Worm (Caenorhabditis elegans) whole organism, L2 larva: ENCODE data around the gene D1025.10.
A peak's percentile ranks its signal among the peaks of the same experiment; 100 is the strongest.

Experiments
- C34F6.9 ChIP-seq: fragments of 150-350 bp; optimal IDR thresholded peaks from 2 replicates; lab custom pipeline; 2014; ENCODE audit warnings: missing biosample characterization, missing genetic modification characterization
- F13H6.1 ChIP-seq: sonication (generic microtip); optimal IDR thresholded peaks from 2 replicates; lab custom pipeline; 2016; ENCODE audit warnings: missing genetic modification characterization, missing compliant biosample characterization
- R02D3.7 ChIP-seq: fragments of 150-350 bp; optimal IDR thresholded peaks from 2 replicates; lab custom pipeline; 2014; ENCODE audit warnings: missing biosample characterization, missing genetic modification characterization
- Y55F3AM.14 ChIP-seq: fragments of 200-800 bp; sonication (Bioruptor generic); optimal IDR thresholded peaks from 2 replicates; lab custom pipeline; 2018; ENCODE audit warnings: mild to moderate bottlenecking, missing genetic modification characterization, missing compliant biosample characterization
- ZK546.5 ChIP-seq: sonication (generic microtip); optimal IDR thresholded peaks from 2 replicates; lab custom pipeline; 2017; ENCODE audit warnings: missing biosample characterization, missing genetic modification characterization
- alr-1 ChIP-seq: fragments of 150-350 bp; optimal IDR thresholded peaks from 2 replicates; lab custom pipeline; 2014; ENCODE audit warnings: missing biosample characterization, missing genetic modification characterization
- aly-2 ChIP-seq: fragments of 150-350 bp; optimal IDR thresholded peaks from 2 replicates; lab custom pipeline; 2014; ENCODE audit warnings: missing biosample characterization, missing genetic modification characterization
- ama-1 ChIP-seq: fragments of 150-350 bp; optimal IDR thresholded peaks from 2 replicates; lab custom pipeline; 2018; ENCODE audit warnings: inconsistent platforms
- blmp-1 ChIP-seq: sonication (generic microtip); optimal IDR thresholded peaks from 2 replicates; lab custom pipeline; 2017; ENCODE audit warnings: missing genetic modification characterization, mild to moderate bottlenecking, missing compliant biosample characterization, antibody characterized with exemption, moderate library complexity; ENCODE audit not compliant: insufficient read depth
- ceh-16 ChIP-seq: fragments of 150-350 bp; optimal IDR thresholded peaks from 2 replicates; lab custom pipeline; 2014; ENCODE audit warnings: missing biosample characterization, missing genetic modification characterization
- ceh-82 ChIP-seq: fragments of 150-350 bp; optimal IDR thresholded peaks from 2 replicates; lab custom pipeline; 2014; ENCODE audit warnings: missing biosample characterization, missing genetic modification characterization
- crh-2 ChIP-seq: sonication (generic microtip); optimal IDR thresholded peaks from 2 replicates; lab custom pipeline; 2017; ENCODE audit warnings: missing biosample characterization, missing genetic modification characterization
- dmd-4 ChIP-seq: sonication (generic microtip); optimal IDR thresholded peaks from 2 replicates; lab custom pipeline; 2017; ENCODE audit warnings: missing biosample characterization, missing genetic modification characterization
- egl-27 ChIP-seq: sonication (generic microtip); optimal IDR thresholded peaks from 3 replicates; lab custom pipeline; 2017; ENCODE audit warnings: missing biosample characterization, missing genetic modification reagents, missing genetic modification characterization
- elt-1 ChIP-seq: fragments of 150-350 bp; optimal IDR thresholded peaks from 2 replicates; lab custom pipeline; 2014; ENCODE audit warnings: missing biosample characterization, missing genetic modification characterization
- elt-3 ChIP-seq: sonication (generic microtip); optimal IDR thresholded peaks from 2 replicates; lab custom pipeline; 2017; ENCODE audit warnings: missing biosample characterization, missing genetic modification characterization
- fos-1 ChIP-seq: fragments of 150-350 bp; optimal IDR thresholded peaks from 2 replicates; lab custom pipeline; 2014; ENCODE audit warnings: missing biosample characterization, missing genetic modification characterization
- gmeb-1 ChIP-seq: fragments of 150-350 bp; optimal IDR thresholded peaks from 2 replicates; lab custom pipeline; 2014; ENCODE audit warnings: missing biosample characterization, missing genetic modification characterization
- lin-11 ChIP-seq: fragments of 150-350 bp; sonication (generic microtip); optimal IDR thresholded peaks from 2 replicates; lab custom pipeline; 2014; ENCODE audit warnings: missing biosample characterization, missing genetic modification characterization, inconsistent platforms, mixed read lengths
- lin-13 ChIP-seq: fragments of 150-350 bp; optimal IDR thresholded peaks from 2 replicates; lab custom pipeline; 2014; ENCODE audit warnings: missing biosample characterization, missing genetic modification reagents, missing genetic modification characterization
- lin-39 ChIP-seq: fragments of 150-350 bp; optimal IDR thresholded peaks from 2 replicates; lab custom pipeline; 2014; ENCODE audit warnings: missing biosample characterization, missing genetic modification reagents, missing genetic modification characterization
- lsy-2 ChIP-seq, 2 experiments: fragments of 150-350 bp in 1 of 2; sonication (generic microtip) in 1 of 2; optimal IDR thresholded peaks; 2 replicates each; lab custom pipeline; 2014 to 2017; ENCODE audit warnings: missing biosample characterization in 2 of 2, missing genetic modification characterization in 2 of 2
- mab-5 ChIP-seq: fragments of 150-350 bp; optimal IDR thresholded peaks from 2 replicates; lab custom pipeline; 2014; ENCODE audit warnings: missing biosample characterization, missing genetic modification characterization
- mbf-1 ChIP-seq: sonication (generic microtip); optimal IDR thresholded peaks from 2 replicates; lab custom pipeline; 2017; ENCODE audit warnings: missing biosample characterization, missing genetic modification characterization
- mdl-1 ChIP-seq, 2 experiments: fragments of 150-350 bp in 1 of 2; sonication (generic microtip) in 1 of 2; optimal IDR thresholded peaks; 2 replicates each; lab custom pipeline; 2017; ENCODE audit warnings: missing biosample characterization in 2 of 2, missing genetic modification characterization in 2 of 2
- nhr-10 ChIP-seq: sonication (generic microtip); optimal IDR thresholded peaks from 2 replicates; lab custom pipeline; 2017; ENCODE audit warnings: missing biosample characterization, missing genetic modification characterization
- nhr-11 ChIP-seq: fragments of 150-350 bp; optimal IDR thresholded peaks from 2 replicates; lab custom pipeline; 2014; ENCODE audit warnings: missing biosample characterization, missing genetic modification characterization
- nhr-12 ChIP-seq: fragments of 150-350 bp; optimal IDR thresholded peaks from 2 replicates; lab custom pipeline; 2014; ENCODE audit warnings: missing biosample characterization, missing genetic modification characterization
- nhr-129 ChIP-seq: fragments of 150-350 bp; optimal IDR thresholded peaks from 2 replicates; lab custom pipeline; 2014; ENCODE audit warnings: missing biosample characterization, missing genetic modification characterization
- nhr-21 ChIP-seq: fragments of 150-350 bp; optimal IDR thresholded peaks from 2 replicates; lab custom pipeline; 2014; ENCODE audit warnings: missing biosample characterization, missing genetic modification characterization
- nhr-23 ChIP-seq: fragments of 150-350 bp; optimal IDR thresholded peaks from 2 replicates; lab custom pipeline; 2014; ENCODE audit warnings: missing biosample characterization, missing genetic modification reagents, missing genetic modification characterization
- nhr-237 ChIP-seq: fragments of 150-350 bp; optimal IDR thresholded peaks from 2 replicates; lab custom pipeline; 2014; ENCODE audit warnings: missing biosample characterization, missing genetic modification characterization
- nhr-25 ChIP-seq: fragments of 150-350 bp; sonication (generic microtip); optimal IDR thresholded peaks from 3 replicates; lab custom pipeline; 2014; ENCODE audit warnings: missing biosample characterization, missing genetic modification characterization
- nhr-6 ChIP-seq: fragments of 150-350 bp; optimal IDR thresholded peaks from 2 replicates; lab custom pipeline; 2014; ENCODE audit warnings: missing biosample characterization, missing genetic modification characterization
- nhr-77 ChIP-seq: fragments of 150-350 bp; optimal IDR thresholded peaks from 2 replicates; lab custom pipeline; 2014; ENCODE audit warnings: missing biosample characterization, missing genetic modification characterization
- peb-1 ChIP-seq: fragments of 150-350 bp; optimal IDR thresholded peaks from 2 replicates; lab custom pipeline; 2014; ENCODE audit warnings: missing biosample characterization, missing genetic modification characterization
- sem-4 ChIP-seq: fragments of 150-350 bp; optimal IDR thresholded peaks from 2 replicates; lab custom pipeline; 2014; ENCODE audit warnings: missing biosample characterization, missing genetic modification reagents, missing genetic modification characterization
- skn-1 ChIP-seq: sonication (generic microtip); optimal IDR thresholded peaks from 2 replicates; lab custom pipeline; 2017; ENCODE audit warnings: missing biosample characterization, missing genetic modification characterization
- sma-3 ChIP-seq: sonication (generic microtip); optimal IDR thresholded peaks from 2 replicates; lab custom pipeline; 2016; ENCODE audit warnings: missing genetic modification reagents, missing genetic modification characterization, missing compliant biosample characterization
- sma-9 ChIP-seq, 2 experiments: fragments of 150-350 bp in 1 of 2; sonication (generic microtip) in 1 of 2; optimal IDR thresholded peaks; 2 replicates each; lab custom pipeline; 2014 to 2016; ENCODE audit warnings: missing genetic modification characterization in 2 of 2, mild to moderate bottlenecking in 1 of 2, missing biosample characterization in 1 of 2, missing compliant biosample characterization in 1 of 2, missing genetic modification reagents in 1 of 2, moderate library complexity in 1 of 2
- snpc-4 ChIP-seq: fragments of 150-350 bp; optimal IDR thresholded peaks from 2 replicates; lab custom pipeline; 2014; ENCODE audit warnings: missing biosample characterization, missing genetic modification characterization
- unc-39 ChIP-seq: fragments of 150-350 bp; optimal IDR thresholded peaks from 2 replicates; lab custom pipeline; 2014; ENCODE audit warnings: missing biosample characterization, missing genetic modification characterization
- unc-55 ChIP-seq: fragments of 150-350 bp; sonication (generic microtip); optimal IDR thresholded peaks from 3 replicates; lab custom pipeline; 2014; ENCODE audit warnings: missing biosample characterization, missing genetic modification reagents, missing genetic modification characterization
- unc-62 ChIP-seq: fragments of 150-350 bp; optimal IDR thresholded peaks from 2 replicates; lab custom pipeline; 2014; ENCODE audit warnings: missing biosample characterization, missing genetic modification reagents, missing genetic modification characterization
- zag-1 ChIP-seq: fragments of 150-350 bp; optimal IDR thresholded peaks from 2 replicates; lab custom pipeline; 2014; ENCODE audit warnings: missing biosample characterization, missing genetic modification characterization
- ztf-1 ChIP-seq: fragments of 200-800 bp; sonication (Bioruptor generic); conservative IDR thresholded peaks from 2 replicates; pipeline ENCODE4 v1.3.6; 2022; ENCODE audit warnings: missing genetic modification characterization, missing compliant biosample characterization
- ztf-11 ChIP-seq: sonication (generic microtip); optimal IDR thresholded peaks from 2 replicates; lab custom pipeline; 2017; ENCODE audit warnings: missing biosample characterization, missing genetic modification characterization
- ztf-4 ChIP-seq: fragments of 150-350 bp; optimal IDR thresholded peaks from 2 replicates; lab custom pipeline; 2014; ENCODE audit warnings: missing biosample characterization, missing genetic modification characterization

Gene D1025.10

ce11 chrX:14559084-14559483, 42.4 kb downstream of the D1025.10 start:
- TF ChIP-seq mdl-1 (tag; optimal IDR thresholded peaks at IDR 0.05; lab: Kevin White, UChicago) (no peak), nhr-21 (tag; lab: Kevin White, UChicago) (no peak), unc-55 (GFP tag; lab: Kevin White, UChicago) (peak; percentile 51), unc-62 (no peak)

- TF ChIP-seq sma-9 (GFP tag; optimal IDR thresholded peaks at IDR 0.05; lab: Kevin White, UChicago), result peak; percentile 66
- no peak for TF ChIP-seq sma-9 (tag; optimal IDR thresholded peaks at IDR 0.05; lab: Kevin White, UChicago)
- TF ChIP-seq nhr-237, result no peak
- TF ChIP-seq Y55F3AM.14, result no peak
- TF ChIP-seq, all 48 proteins: peak for 1
These were observed 43.0 kb downstream of the D1025.10 start for ce11 chrX:14559519-14560296.

ce11 chrX:14560297-14560680, 43.6 kb downstream of the D1025.10 start:
- TF ChIP-seq mab-5 (tag; lab: Kevin White, UChicago), result peak; percentile 13
- peak; percentile 80 for TF ChIP-seq snpc-4 (tag; lab: Kevin White, UChicago)
- peak; percentile 97 for TF ChIP-seq fos-1
- no peak for TF ChIP-seq aly-2 (tag; lab: Kevin White, UChicago)
- TF ChIP-seq R02D3.7, result no peak
- TF ChIP-seq ceh-16, result peak; percentile 19
- TF ChIP-seq nhr-23 (tag; lab: Kevin White, UChicago), result peak; percentile 22
- TF ChIP-seq mdl-1 (tag; optimal IDR thresholded peaks at IDR 0.05; lab: Kevin White, UChicago), result peak; percentile 92 to 93
- peak; percentile 24 for TF ChIP-seq nhr-77
- peak; percentile 93 for TF ChIP-seq sem-4
- peak; percentile 42 to 79 for TF ChIP-seq lsy-2 (tag; optimal IDR thresholded peaks at IDR 0.05; lab: Kevin White, UChicago)
- peak; percentile 74 for TF ChIP-seq lin-13
- no peak for TF ChIP-seq nhr-12 (tag; lab: Kevin White, UChicago)
- TF ChIP-seq nhr-6 (tag; lab: Kevin White, UChicago), result peak; percentile 83
- TF ChIP-seq unc-39 (tag; lab: Kevin White, UChicago), result no peak
- peak; percentile 92 for TF ChIP-seq unc-55 (GFP tag; lab: Kevin White, UChicago)
- TF ChIP-seq skn-1, result no peak
- TF ChIP-seq nhr-21 (tag; lab: Kevin White, UChicago), result peak; percentile 98
- peak; percentile 100 for TF ChIP-seq sma-9 (GFP tag; optimal IDR thresholded peaks at IDR 0.05; lab: Kevin White, UChicago)
- peak; percentile 90 for TF ChIP-seq sma-9 (tag; optimal IDR thresholded peaks at IDR 0.05; lab: Kevin White, UChicago)
- peak; percentile 88 for TF ChIP-seq ztf-4 (tag; lab: Kevin White, UChicago)
- TF ChIP-seq blmp-1 (tag; lab: Kevin White, UChicago), result peak; percentile 97
- TF ChIP-seq mbf-1 (tag; lab: Kevin White, UChicago), result no peak
- TF ChIP-seq lin-39 (tag; lab: Kevin White, UChicago), result peak; percentile 67
- no peak for TF ChIP-seq peb-1
- no peak for TF ChIP-seq elt-3 (tag; lab: Kevin White, UChicago)
- peak; percentile 78 for TF ChIP-seq zag-1
- no peak for TF ChIP-seq dmd-4 (tag; lab: Kevin White, UChicago)
- TF ChIP-seq crh-2 (tag; lab: Kevin White, UChicago), result peak; percentile 93
- TF ChIP-seq elt-1 (tag; lab: Kevin White, UChicago), result no peak
- peak; percentile 81 for TF ChIP-seq Y55F3AM.14
- TF ChIP-seq ZK546.5 (tag; lab: Kevin White, UChicago), result no peak
- peak; percentile 75 for TF ChIP-seq ama-1 (lab: Kevin White, UChicago)
- no peak for TF ChIP-seq nhr-237
- TF ChIP-seq sma-3 (GFP tag; lab: Kevin White, UChicago), result peak; percentile 92
- TF ChIP-seq nhr-129 (tag; lab: Kevin White, UChicago), result peak; percentile 95
- TF ChIP-seq ztf-1 (GFP tag; lab: Robert Waterston, UW), result no peak
- no peak for TF ChIP-seq alr-1 (tag; lab: Kevin White, UChicago)
- TF ChIP-seq nhr-10 (tag; lab: Kevin White, UChicago), result peak; percentile 39
- TF ChIP-seq ceh-82 (tag; lab: Kevin White, UChicago), result no peak
- no peak for TF ChIP-seq nhr-11 (tag; lab: Kevin White, UChicago)
- TF ChIP-seq egl-27, result peak; percentile 96
- peak; percentile 60 for TF ChIP-seq gmeb-1
- TF ChIP-seq ztf-11 (tag; lab: Kevin White, UChicago), result no peak
- peak; percentile 93 for TF ChIP-seq nhr-25 (tag; lab: Kevin White, UChicago)
- TF ChIP-seq C34F6.9 (tag; lab: Kevin White, UChicago), result peak; percentile 68
- TF ChIP-seq unc-62, result peak; percentile 34
- TF ChIP-seq lin-11 (tag; lab: Kevin White, UChicago), result peak; percentile 76
- peak; percentile 98 for TF ChIP-seq F13H6.1 (tag; lab: Kevin White, UChicago)
